Worm (Caenorhabditis elegans): Measurements from ENCODE around the gene dpy-26.

Gene dpy-26

ce11 chrIV:12435442-12435841, 15.7 kb downstream of the dpy-26 start, which contains the start of gene irg-4:
Gene irg-4 (plus strand): TSS chrIV:12435833.
- TF ChIP-seq fkh-10 (GFP tag; optimal IDR thresholded peaks at IDR 0.05): no peak
- TF ChIP-seq ama-1 (optimal IDR thresholded peaks at IDR 0.05): no peak
- no peak for TF ChIP-seq lsy-2 (tag; optimal IDR thresholded peaks at IDR 0.05)
- TF ChIP-seq arid-1 (GFP tag; conservative IDR thresholded peaks at IDR 0.05): no peak
- no peak for TF ChIP-seq nhr-48 (tag; optimal IDR thresholded peaks at IDR 0.05)
- TF ChIP-seq hlh-30 (tag; optimal IDR thresholded peaks at IDR 0.05; ENCODE audit: insufficient read depth): no peak
- peak; percentile 42 for TF ChIP-seq hlh-11 (tag; optimal IDR thresholded peaks at IDR 0.05)
- no peak for TF ChIP-seq sdz-12 (GFP tag; optimal IDR thresholded peaks at IDR 0.05)
- TF ChIP-seq nhr-77 (tag; optimal IDR thresholded peaks at IDR 0.05): peak; percentile 19
- TF ChIP-seq php-3 (GFP tag; IDR thresholded peaks at IDR 0.05): 0 out of 2 replicates have a peak, but pooled peaks have one; percentile 27
- no peak for TF ChIP-seq dmd-8 (GFP tag; IDR thresholded peaks at IDR 0.05)
- TF ChIP-seq nhr-237 (tag; optimal IDR thresholded peaks at IDR 0.05): no peak
- no peak for TF ChIP-seq Y105C5A.15 (GFP tag; IDR thresholded peaks at IDR 0.05)
- TF ChIP-seq nhr-11 (tag; optimal IDR thresholded peaks at IDR 0.05): no peak
- TF ChIP-seq daf-16 (GFP tag; optimal IDR thresholded peaks at IDR 0.05): no peak
- peak; percentile 55 for TF ChIP-seq daf-16 (tag; optimal IDR thresholded peaks at IDR 0.05)
- no peak for TF ChIP-seq tra-1 (GFP tag; IDR thresholded peaks at IDR 0.05)
- TF ChIP-seq nhr-111 (GFP tag; optimal IDR thresholded peaks at IDR 0.05): no peak
- no peak for TF ChIP-seq ceh-32 (tag; optimal IDR thresholded peaks at IDR 0.05; ENCODE audit: poor library complexity)
- TF ChIP-seq pqm-1 (tag; optimal IDR thresholded peaks at IDR 0.05): peak; percentile 93
- no peak for TF ChIP-seq daf-19 (GFP tag; conservative IDR thresholded peaks at IDR 0.05)
- no peak for TF ChIP-seq daf-12 (tag; optimal IDR thresholded peaks at IDR 0.05)
- no peak for TF ChIP-seq saeg-2 (GFP tag; IDR thresholded peaks at IDR 0.05)
- no peak for TF ChIP-seq zip-2 (tag; optimal IDR thresholded peaks at IDR 0.05)
- TF ChIP-seq dmd-9 (GFP tag; IDR thresholded peaks at IDR 0.05): no peak
- TF ChIP-seq nhr-28 (tag; optimal IDR thresholded peaks at IDR 0.05): peak; percentile 81
- no peak for TF ChIP-seq daf-8 (GFP tag; IDR thresholded peaks at IDR 0.05)
- no peak for TF ChIP-seq nhr-76 (tag; optimal IDR thresholded peaks at IDR 0.05)
- 0 out of 2 replicates have a peak, but pooled peaks have one; percentile 19 for TF ChIP-seq lin-1 (GFP tag; IDR thresholded peaks at IDR 0.05)
- TF ChIP-seq F26F4.8 (GFP tag; conservative IDR thresholded peaks at IDR 0.05): no peak
- no peak for TF ChIP-seq nhr-25 (tag; optimal IDR thresholded peaks at IDR 0.05; ENCODE audit: borderline replicate concordance, insufficient read depth)
- no peak; the same call in 1 of the 2 replicates for TF ChIP-seq dmd-6 (GFP tag; IDR thresholded peaks at IDR 0.05)
- no peak for TF ChIP-seq spr-1 (tag; optimal IDR thresholded peaks at IDR 0.05)

ce11 chrIV:12432340-12432739, 18.8 kb downstream of the dpy-26 start, which contains the start of gene clec-184:
Gene clec-184 (plus strand): TSS chrIV:12432640.
- TF ChIP-seq gei-8 (GFP tag; optimal IDR thresholded peaks at IDR 0.05) (no peak), nhr-28 (tag; optimal IDR thresholded peaks at IDR 0.05) (no peak), lsy-2 (tag; optimal IDR thresholded peaks at IDR 0.05) (no peak), duxl-1 (tag; optimal IDR thresholded peaks at IDR 0.05; ENCODE audit: poor library complexity) (no peak), ceh-62 (tag; optimal IDR thresholded peaks at IDR 0.05) (no peak), Y48G9A.11 (GFP tag; IDR thresholded peaks at IDR 0.05) (no peak), lin-15B (tag; optimal IDR thresholded peaks at IDR 0.05) (no peak), nhr-11 (tag; optimal IDR thresholded peaks at IDR 0.05) (no peak), nhr-42 (GFP tag; IDR thresholded peaks at IDR 0.05) (no peak), nhr-102 (tag; optimal IDR thresholded peaks at IDR 0.05) (no peak), F26F4.8 (GFP tag; conservative IDR thresholded peaks at IDR 0.05) (no peak)

ce11 chrIV:12431755-12432154, 19.4 kb downstream of the dpy-26 start:
- no peak for TF ChIP-seq hmg-1.1 (GFP tag; IDR thresholded peaks at IDR 0.05)
- TF ChIP-seq egl-43 (GFP tag; IDR thresholded peaks at IDR 0.05): no peak
- TF ChIP-seq aha-1 (tag): peak; percentile 92

Measured in whole organism, L4 larva.